Worm (Caenorhabditis elegans) whole organism, mixed stage, embryonic: ENCODE results near the gene enu-3.5.

ENCODE experiments used
- blmp-1 ChIP-seq: fragments of 150-350 bp; optimal IDR thresholded peaks from 2 replicates; lab custom pipeline; 2014; ENCODE audit warnings: missing biosample characterization, missing genetic modification characterization
- ceh-39 ChIP-seq: fragments of 150-350 bp; optimal IDR thresholded peaks from 2 replicates; lab custom pipeline; 2014; ENCODE audit warnings: missing biosample characterization, missing genetic modification characterization
- ceh-83 ChIP-seq: fragments of 200-800 bp; sonication (Bioruptor generic); optimal IDR thresholded peaks from 2 replicates; lab custom pipeline; 2018; ENCODE audit warnings: mild to moderate bottlenecking, missing genetic modification characterization, missing compliant biosample characterization
- ces-1 ChIP-seq: fragments of 150-350 bp; optimal IDR thresholded peaks from 2 replicates; lab custom pipeline; 2014; ENCODE audit warnings: missing biosample characterization, missing genetic modification reagents, missing genetic modification characterization
- drap-1 ChIP-seq: fragments of 200-800 bp; sonication (Bioruptor generic); optimal IDR thresholded peaks from 3 replicates; lab custom pipeline; 2018; ENCODE audit warnings: mild to moderate bottlenecking, missing genetic modification characterization, missing compliant biosample characterization
- elt-1 ChIP-seq: sonication (generic microtip); optimal IDR thresholded peaks from 2 replicates; lab custom pipeline; 2017; ENCODE audit warnings: missing genetic modification characterization, mild to moderate bottlenecking, missing compliant biosample characterization, antibody characterized with exemption, moderate library complexity, borderline replicate concordance; ENCODE audit not compliant: insufficient read depth
- elt-3 ChIP-seq: fragments of 150-350 bp; optimal IDR thresholded peaks from 2 replicates; lab custom pipeline; 2014; ENCODE audit warnings: missing biosample characterization, missing genetic modification characterization
- ham-2 ChIP-seq: fragments of 200-800 bp; sonication (Bioruptor generic); optimal IDR thresholded peaks from 2 replicates; lab custom pipeline; 2018; ENCODE audit warnings: mild to moderate bottlenecking, missing genetic modification characterization, missing compliant biosample characterization
- lin-13 ChIP-seq: fragments of 150-350 bp; optimal IDR thresholded peaks from 2 replicates; lab custom pipeline; 2014; ENCODE audit warnings: missing biosample characterization, missing genetic modification characterization
- lsy-2 ChIP-seq: fragments of 150-350 bp; optimal IDR thresholded peaks from 2 replicates; lab custom pipeline; 2014; ENCODE audit warnings: missing biosample characterization, missing genetic modification characterization
- mab-5 ChIP-seq: fragments of 150-350 bp; optimal IDR thresholded peaks from 2 replicates; lab custom pipeline; 2014; ENCODE audit warnings: missing biosample characterization, missing genetic modification characterization
- nhr-12 ChIP-seq: fragments of 150-350 bp; optimal IDR thresholded peaks from 2 replicates; lab custom pipeline; 2014; ENCODE audit warnings: missing biosample characterization, missing genetic modification characterization
- nhr-2 ChIP-seq: fragments of 150-350 bp; optimal IDR thresholded peaks from 2 replicates; lab custom pipeline; 2014; ENCODE audit warnings: missing biosample characterization, missing genetic modification characterization
- nhr-28 ChIP-seq: fragments of 150-350 bp; optimal IDR thresholded peaks from 2 replicates; lab custom pipeline; 2014; ENCODE audit warnings: missing biosample characterization, missing genetic modification characterization
- nhr-76 ChIP-seq: sonication (generic microtip); optimal IDR thresholded peaks from 2 replicates; lab custom pipeline; 2017; ENCODE audit warnings: missing biosample characterization, missing genetic modification characterization
- pha-4 ChIP-seq: fragments of 150-350 bp; optimal IDR thresholded peaks from 2 replicates; lab custom pipeline; 2018; ENCODE audit warnings: missing biosample characterization, missing genetic modification reagents, missing genetic modification characterization
- sem-2 ChIP-seq: fragments of 200-800 bp; sonication (Bioruptor generic); optimal IDR thresholded peaks from 2 replicates; lab custom pipeline; 2018; ENCODE audit warnings: mild to moderate bottlenecking, missing genetic modification characterization, missing compliant biosample characterization
- tbx-8 ChIP-seq: fragments of 200-800 bp; sonication (Bioruptor generic); optimal IDR thresholded peaks from 2 replicates; lab custom pipeline; 2018; ENCODE audit warnings: mild to moderate bottlenecking, missing genetic modification characterization, moderate library complexity, missing compliant biosample characterization
- unc-120 ChIP-seq: sonication (generic microtip); optimal IDR thresholded peaks from 2 replicates; lab custom pipeline; 2017; ENCODE audit warnings: missing genetic modification characterization, missing compliant biosample characterization; ENCODE audit not compliant: poor library complexity, severe bottlenecking
- unc-39 ChIP-seq: fragments of 150-350 bp; optimal IDR thresholded peaks from 2 replicates; lab custom pipeline; 2014; ENCODE audit warnings: missing biosample characterization, missing genetic modification characterization
- unc-62 ChIP-seq: fragments of 150-350 bp; optimal IDR thresholded peaks from 2 replicates; lab custom pipeline; 2014; ENCODE audit warnings: missing biosample characterization, missing genetic modification reagents, missing genetic modification characterization
- zip-8 ChIP-seq: fragments of 150-350 bp; optimal IDR thresholded peaks from 2 replicates; lab custom pipeline; 2014; ENCODE audit warnings: missing biosample characterization, missing genetic modification characterization

Gene enu-3.5

ce11 chrIII:12919882-12920281, 41.9 kb downstream of the enu-3.5 start:
- no peak for TF ChIP-seq nhr-12
- TF ChIP-seq sem-2 = no peak
- TF ChIP-seq lsy-2 (tag; lab: Kevin White, UChicago) = no peak
- peak; percentile 73 for TF ChIP-seq pha-4 (tag; lab: Kevin White, UChicago)
- TF ChIP-seq blmp-1 (tag; lab: Kevin White, UChicago) = no peak
- no peak for TF ChIP-seq elt-1 (tag; lab: Kevin White, UChicago)
- no peak for TF ChIP-seq tbx-8 (GFP tag; lab: Kevin White, UChicago)
- TF ChIP-seq ces-1 = no peak
- no peak for TF ChIP-seq unc-62 (GFP tag; lab: Kevin White, UChicago)

ce11 chrIII:12920810-12921209, 42.8 kb downstream of the enu-3.5 start:
- no peak for TF ChIP-seq ham-2 (GFP tag; lab: Kevin White, UChicago)
- no peak for TF ChIP-seq unc-39 (tag; lab: Kevin White, UChicago)
- no peak for TF ChIP-seq ceh-39 (tag; lab: Kevin White, UChicago)
- TF ChIP-seq tbx-8 (GFP tag; lab: Kevin White, UChicago) = no peak
- no peak for TF ChIP-seq lsy-2 (tag; lab: Kevin White, UChicago)
- no peak for TF ChIP-seq sem-2
- no peak for TF ChIP-seq lin-13
- TF ChIP-seq mab-5 (tag; lab: Kevin White, UChicago) = no peak
- TF ChIP-seq nhr-2 (tag; lab: Kevin White, UChicago) = no peak
- TF ChIP-seq drap-1 (GFP tag; lab: Kevin White, UChicago) = no peak
- no peak for TF ChIP-seq nhr-12
- TF ChIP-seq zip-8 (tag; lab: Kevin White, UChicago) = no peak
- TF ChIP-seq unc-120 (tag; lab: Kevin White, UChicago) = no peak
- TF ChIP-seq nhr-76 (tag; lab: Kevin White, UChicago) = no peak
- no peak for TF ChIP-seq pha-4 (tag; lab: Kevin White, UChicago)
- no peak for TF ChIP-seq blmp-1 (tag; lab: Kevin White, UChicago)
- no peak for TF ChIP-seq elt-3 (tag; lab: Kevin White, UChicago)
- TF ChIP-seq ceh-83 = no peak

DNA sequence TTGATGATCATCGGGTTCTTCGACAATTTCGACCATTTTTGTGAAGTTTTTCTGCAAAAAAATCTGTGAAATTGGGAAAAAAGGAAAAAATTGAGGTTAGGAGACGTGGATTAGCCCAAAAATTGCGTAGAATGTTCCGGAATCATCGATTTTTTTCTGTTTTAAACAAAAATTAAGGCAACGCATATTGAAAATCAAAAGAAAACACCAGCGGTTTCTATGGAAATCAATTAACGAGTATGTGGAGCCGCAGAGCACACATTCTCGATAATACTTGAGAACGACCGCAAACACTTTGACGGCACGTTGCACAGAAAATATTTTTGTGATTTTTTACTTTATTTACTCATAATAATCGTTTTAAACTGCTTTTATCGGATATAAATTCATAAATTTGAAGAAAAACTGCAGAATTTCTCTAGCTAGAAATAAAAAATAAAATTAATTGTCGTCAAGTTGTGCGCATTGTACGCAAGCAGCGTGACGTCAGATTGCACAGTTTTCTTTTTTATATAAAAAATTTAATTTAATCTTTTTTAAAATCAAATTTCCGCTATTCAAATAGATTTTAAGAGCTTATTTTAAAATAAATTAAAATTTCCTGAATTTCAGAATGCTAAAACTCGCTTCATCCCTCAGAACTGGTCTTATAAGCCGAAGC, 48.1 kb downstream of the enu-3.5 start, which contains the start of the genes npp-25 and mrps-10:
Gene npp-25, minus strand, starts transcription at position 51 of the 661 bp plus-strand sequence.
Gene mrps-10, plus strand, starts transcription at position 611 of the 661 bp plus-strand sequence.
- TF ChIP-seq lsy-2 (tag; lab: Kevin White, UChicago) (peak; percentile 32), ces-1 (peak; percentile 56), elt-3 (tag; lab: Kevin White, UChicago) (no peak)

ce11 chrIII:12929573-12929972, 51.6 kb downstream of the enu-3.5 start, which contains the start of gene Y37D8A.19:
Gene Y37D8A.19 (plus strand): TSS chrIII:12929873.
- TF ChIP-seq drap-1 (GFP tag; lab: Kevin White, UChicago) = no peak
- no peak for TF ChIP-seq tbx-8 (GFP tag; lab: Kevin White, UChicago)
- no peak for TF ChIP-seq pha-4 (tag; lab: Kevin White, UChicago)
- TF ChIP-seq nhr-28 (tag; lab: Kevin White, UChicago) = no peak
- TF ChIP-seq lin-13 = no peak
- TF ChIP-seq, all 35 proteins: peak for 0
